Fruit fly (Drosophila melanogaster) whole organism, adult: ENCODE data around the gene Vps29.
A peak's percentile ranks its signal among the peaks of the same experiment; 100 is the strongest.

Source experiments
- CG11617 ChIP-seq: fragments of 200-800 bp; sonication (Bioruptor generic); optimal IDR thresholded peaks from 2 replicates; lab custom pipeline; 2017; ENCODE audit warnings: mild to moderate bottlenecking, missing biosample characterization, missing genetic modification reagents, missing genetic modification characterization
- CG12768 ChIP-seq: fragments of 200-800 bp; sonication (Bioruptor generic); optimal IDR thresholded peaks from 2 replicates; lab custom pipeline; 2017; ENCODE audit warnings: missing biosample characterization, missing genetic modification characterization, mild to moderate bottlenecking, moderate library complexity, missing genetic modification reagents
- CG14711 ChIP-seq: fragments of 200-800 bp; sonication (Bioruptor generic); optimal IDR thresholded peaks from 2 replicates; lab custom pipeline; 2018; ENCODE audit warnings: missing biosample characterization, mild to moderate bottlenecking, missing genetic modification characterization, moderate library complexity
- CG1620 ChIP-seq: fragments of 200-800 bp; sonication (Bioruptor generic); optimal IDR thresholded peaks from 2 replicates; lab custom pipeline; 2016; ENCODE audit warnings: missing biosample characterization, missing genetic modification characterization
- CG33017 ChIP-seq: fragments of 200-800 bp; sonication (Bioruptor generic); optimal IDR thresholded peaks from 2 replicates; lab custom pipeline; 2018; ENCODE audit warnings: missing biosample characterization, mild to moderate bottlenecking, missing genetic modification characterization, moderate library complexity
- CG5204 ChIP-seq: fragments of 200-800 bp; sonication (Bioruptor generic); optimal IDR thresholded peaks from 2 replicates; lab custom pipeline; 2016; ENCODE audit warnings: missing biosample characterization, missing genetic modification characterization
- CG7045 ChIP-seq: fragments of 200-800 bp; sonication (Bioruptor generic); optimal IDR thresholded peaks from 2 replicates; lab custom pipeline; 2017; ENCODE audit warnings: missing biosample characterization, mild to moderate bottlenecking, missing genetic modification characterization
- CG7101 ChIP-seq: fragments of 200-800 bp; sonication (Bioruptor generic); optimal IDR thresholded peaks from 2 replicates; lab custom pipeline; 2018; ENCODE audit warnings: missing biosample characterization, mild to moderate bottlenecking, missing genetic modification characterization, moderate library complexity
- Clk ChIP-seq: fragments of 200-800 bp; sonication (Bioruptor generic); optimal IDR thresholded peaks from 2 replicates; lab custom pipeline; 2017; ENCODE audit warnings: missing biosample characterization, missing genetic modification characterization
- Crg-1 ChIP-seq: fragments of 200-800 bp; sonication (Bioruptor generic); optimal IDR thresholded peaks from 2 replicates; lab custom pipeline; 2016; ENCODE audit warnings: missing biosample characterization, missing genetic modification characterization
- Hr96 ChIP-seq: fragments of 200-800 bp; sonication (Bioruptor generic); optimal IDR thresholded peaks from 2 replicates; lab custom pipeline; 2016; ENCODE audit warnings: missing biosample characterization, missing genetic modification characterization
- Mnt ChIP-seq: fragments of 200-800 bp; sonication (Bioruptor generic); optimal IDR thresholded peaks from 2 replicates; lab custom pipeline; 2016; ENCODE audit warnings: missing biosample characterization, mild to moderate bottlenecking, missing genetic modification characterization
- bab1 ChIP-seq: fragments of 200-800 bp; sonication (Bioruptor generic); optimal IDR thresholded peaks from 3 replicates; lab custom pipeline; 2019; ENCODE audit warnings: missing biosample characterization, mild to moderate bottlenecking, missing genetic modification characterization, moderate library complexity
- cic ChIP-seq: fragments of 200-800 bp; sonication (Bioruptor generic); optimal IDR thresholded peaks from 2 replicates; lab custom pipeline; 2017; ENCODE audit warnings: missing biosample characterization, mild to moderate bottlenecking, missing genetic modification characterization, moderate library complexity
- cnc ChIP-seq, 2 experiments: fragments of >200 bp; optimal IDR thresholded peaks; 2 replicates each; lab custom pipeline; 2017
- kay ChIP-seq: fragments of 200-800 bp; sonication (Bioruptor generic); peaks from one replicate; lab custom pipeline; 2016; ENCODE audit warnings: missing biosample characterization, missing genetic modification characterization, borderline replicate concordance
- ovo ChIP-seq: fragments of 200-800 bp; sonication (Bioruptor generic); optimal IDR thresholded peaks from 2 replicates; lab custom pipeline; 2016; ENCODE audit warnings: missing biosample characterization, missing genetic modification characterization
- pad ChIP-seq: fragments of 200-800 bp; sonication (Bioruptor generic); optimal IDR thresholded peaks from 3 replicates; lab custom pipeline; 2017; ENCODE audit warnings: missing biosample characterization, missing genetic modification characterization, mild to moderate bottlenecking, moderate library complexity, missing genetic modification reagents
- tj ChIP-seq: fragments of 200-800 bp; sonication (Bioruptor generic); optimal IDR thresholded peaks from 3 replicates; lab custom pipeline; 2017; ENCODE audit warnings: missing biosample characterization, mild to moderate bottlenecking, missing genetic modification characterization, moderate library complexity
- toe ChIP-seq: fragments of 200-800 bp; sonication (Bioruptor generic); optimal IDR thresholded peaks from 2 replicates; lab custom pipeline; 2016; ENCODE audit warnings: missing biosample characterization, missing genetic modification characterization

Gene Vps29

dm6 chr2L:1150554-1150953 lies at the start of gene Vps29, which contains the start of gene Tfb4:
Gene Vps29, plus strand, starts transcription at chr2L:1150766.
Gene Tfb4, minus strand, starts transcription at chr2L:1150677.
- no peak for TF ChIP-seq kay (GFP tag; lab: Kevin White, UChicago)
- no peak for TF ChIP-seq toe (GFP tag; lab: Kevin White, UChicago)
- peak; percentile 62 for TF ChIP-seq CG7101 (tag; lab: Kevin White, UChicago)
- TF ChIP-seq CG1620 (GFP tag; lab: Kevin White, UChicago), result peak; percentile 40
- TF ChIP-seq bab1, result peak; percentile 73
- TF ChIP-seq CG12768 (GFP tag; lab: Kevin White, UChicago), result no peak
- TF ChIP-seq Mnt (GFP tag; lab: Kevin White, UChicago), result peak; percentile 47
- peak; percentile 14 for TF ChIP-seq ovo (GFP tag; lab: Kevin White, UChicago)
- peak; percentile 52 for TF ChIP-seq CG14711 (tag; lab: Kevin White, UChicago)
- TF ChIP-seq cic (GFP tag; lab: Kevin White, UChicago), result peak; percentile 27
- TF ChIP-seq CG33017 (tag; lab: Kevin White, UChicago), result peak; percentile 14
- no peak for TF ChIP-seq pad
- peak; percentile 62 for TF ChIP-seq Hr96 (GFP tag; lab: Kevin White, UChicago)
- no peak for TF ChIP-seq Clk (GFP tag; lab: Kevin White, UChicago)
- TF ChIP-seq CG11617 (GFP tag; lab: Kevin White, UChicago), result peak; percentile 36
- peak; percentile 19 for TF ChIP-seq tj (GFP tag; lab: Kevin White, UChicago)
- TF ChIP-seq CG5204 (GFP tag; lab: Kevin White, UChicago), result no peak
- peak; percentile 48 for TF ChIP-seq Crg-1 (GFP tag; lab: Kevin White, UChicago)
- no peak for TF ChIP-seq cnc (optimal IDR thresholded peaks at IDR 0.05; lab: Kevin White, UChicago)
- no peak for TF ChIP-seq CG7045 (GFP tag; lab: Kevin White, UChicago)

DNA sequence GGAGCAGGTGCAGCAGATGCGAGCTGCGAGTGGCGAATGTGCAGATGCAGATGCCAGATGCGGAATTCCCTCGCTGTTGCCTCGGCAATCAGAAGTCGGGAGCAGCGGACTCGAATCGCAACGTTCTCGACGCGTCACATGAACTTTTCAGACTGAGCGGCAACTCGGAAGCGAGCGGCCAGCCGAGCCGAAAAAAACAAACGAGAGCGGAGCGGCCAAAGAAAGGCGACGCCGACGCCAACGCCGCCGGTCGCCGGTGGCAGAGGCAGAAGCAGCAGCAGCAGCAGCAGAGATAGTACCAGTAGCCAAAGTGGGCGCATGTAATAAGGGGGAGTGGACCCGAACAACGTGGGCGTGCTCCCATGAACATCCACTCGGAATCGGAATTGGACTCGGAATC lies 48.2 kb upstream of the Vps29 start, which contains the start of gene CG4629:
CG4629 (minus strand) TSS at position 156 of the 400 bp plus-strand sequence.
- peak; percentile 6 for TF ChIP-seq tj (GFP tag; lab: Kevin White, UChicago)
- no peak for TF ChIP-seq CG7045 (GFP tag; lab: Kevin White, UChicago)
- TF ChIP-seq cic (GFP tag; lab: Kevin White, UChicago), result peak; percentile 33
- peak; percentile 6 for TF ChIP-seq Hr96 (GFP tag; lab: Kevin White, UChicago)
- TF ChIP-seq CG5204 (GFP tag; lab: Kevin White, UChicago), result no peak
- peak; percentile 44 for TF ChIP-seq CG12768 (GFP tag; lab: Kevin White, UChicago)
- TF ChIP-seq Clk (GFP tag; lab: Kevin White, UChicago), result no peak
- TF ChIP-seq cnc (optimal IDR thresholded peaks at IDR 0.05; lab: Kevin White, UChicago), result no peak
- TF ChIP-seq CG1620 (GFP tag; lab: Kevin White, UChicago), result no peak
- TF ChIP-seq CG7101 (tag; lab: Kevin White, UChicago), result no peak
- peak; percentile 2 for TF ChIP-seq CG11617 (GFP tag; lab: Kevin White, UChicago)
- no peak for TF ChIP-seq ovo (GFP tag; lab: Kevin White, UChicago)
- peak; percentile 70 for TF ChIP-seq pad
- no peak for TF ChIP-seq bab1
- TF ChIP-seq toe (GFP tag; lab: Kevin White, UChicago), result no peak
- TF ChIP-seq Crg-1 (GFP tag; lab: Kevin White, UChicago), result no peak
- peak; percentile 29 for TF ChIP-seq CG33017 (tag; lab: Kevin White, UChicago)
- TF ChIP-seq Mnt (GFP tag; lab: Kevin White, UChicago), result peak; percentile 72

DNA sequence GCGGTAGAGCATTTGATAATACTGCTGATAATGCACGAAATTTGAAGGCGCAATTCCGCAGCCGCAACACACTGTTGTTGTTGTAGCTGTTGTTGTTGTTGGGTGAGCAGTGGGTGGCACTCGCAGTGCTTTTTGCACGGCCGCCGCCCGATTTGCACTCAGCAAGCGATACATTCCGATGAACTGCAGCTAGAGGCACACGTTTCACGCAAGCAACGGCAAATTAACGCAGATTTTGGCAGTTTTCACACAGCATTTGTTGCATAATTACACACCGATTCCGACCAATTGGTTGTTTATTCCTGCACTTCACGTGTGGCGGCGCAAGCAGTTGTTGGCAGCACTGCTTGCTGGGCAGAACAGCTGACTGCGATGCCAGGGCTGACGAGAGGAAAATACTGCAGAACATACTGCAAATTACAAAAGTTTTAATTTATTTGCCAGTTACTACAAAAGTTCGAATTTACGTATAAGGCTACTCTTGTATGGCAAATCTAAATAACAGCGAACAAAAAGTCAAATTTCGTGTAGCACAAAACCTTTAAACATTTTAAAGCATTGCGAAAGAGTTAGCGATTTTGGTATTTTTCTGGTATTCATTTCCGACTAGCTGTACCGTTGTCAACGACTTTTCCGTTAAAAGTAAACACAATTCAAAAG lies 42.4 kb upstream of the Vps29 start, which contains the start of the genes PolrMT and CG14339:
PolrMT (minus strand) TSS at position 345 of the 660 bp plus-strand sequence.
CG14339 (plus strand) TSS at position 512 of the 660 bp plus-strand sequence.
- TF ChIP-seq CG12768 (GFP tag; lab: Kevin White, UChicago), result peak; percentile 21
- peak; percentile 45 for TF ChIP-seq bab1
- TF ChIP-seq Mnt (GFP tag; lab: Kevin White, UChicago), result peak; percentile 97
- no peak for TF ChIP-seq CG5204 (GFP tag; lab: Kevin White, UChicago)
- TF ChIP-seq CG1620 (GFP tag; lab: Kevin White, UChicago), result no peak
- TF ChIP-seq cic (GFP tag; lab: Kevin White, UChicago), result peak; percentile 42
- TF ChIP-seq kay (GFP tag; lab: Kevin White, UChicago), result no peak
- no peak for TF ChIP-seq Clk (GFP tag; lab: Kevin White, UChicago)
- TF ChIP-seq Crg-1 (GFP tag; lab: Kevin White, UChicago), result peak; percentile 45
- TF ChIP-seq ovo (GFP tag; lab: Kevin White, UChicago), result peak; percentile 1
- peak; percentile 94 for TF ChIP-seq tj (GFP tag; lab: Kevin White, UChicago)
- TF ChIP-seq CG11617 (GFP tag; lab: Kevin White, UChicago), result peak; percentile 45
- peak; percentile 9 for TF ChIP-seq CG33017 (tag; lab: Kevin White, UChicago)
- TF ChIP-seq toe (GFP tag; lab: Kevin White, UChicago), result no peak

DNA sequence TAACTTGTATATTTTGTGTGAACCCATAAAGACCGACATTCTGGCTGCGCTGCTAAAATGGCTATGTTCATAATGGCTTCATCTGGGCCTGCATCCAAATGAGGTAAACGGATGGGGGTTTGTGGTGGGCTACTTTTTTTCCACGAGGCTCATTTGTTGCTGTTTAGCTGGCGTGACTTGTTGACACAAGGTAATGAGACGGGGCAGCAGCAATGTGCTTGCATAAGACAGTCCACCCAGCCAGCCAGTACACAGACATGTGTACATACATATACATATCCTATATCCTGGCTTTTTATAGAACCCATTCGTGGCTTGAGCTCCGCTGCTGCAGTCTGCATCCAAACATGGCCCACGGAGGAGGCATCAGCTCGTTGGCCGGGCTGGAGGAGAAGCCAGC lies 37.9 kb upstream of the Vps29 start, which contains the start of gene CG14340:
CG14340 (plus strand) TSS at position 301 of the 400 bp plus-strand sequence.
- TF ChIP-seq CG14711 (tag; lab: Kevin White, UChicago) (no peak), kay (GFP tag; lab: Kevin White, UChicago) (no peak), cic (GFP tag; lab: Kevin White, UChicago) (no peak), tj (GFP tag; lab: Kevin White, UChicago) (no peak), toe (GFP tag; lab: Kevin White, UChicago) (no peak), cnc (optimal IDR thresholded peaks at IDR 0.05; lab: Kevin White, UChicago) (no peak), CG11617 (GFP tag; lab: Kevin White, UChicago) (no peak)

DNA sequence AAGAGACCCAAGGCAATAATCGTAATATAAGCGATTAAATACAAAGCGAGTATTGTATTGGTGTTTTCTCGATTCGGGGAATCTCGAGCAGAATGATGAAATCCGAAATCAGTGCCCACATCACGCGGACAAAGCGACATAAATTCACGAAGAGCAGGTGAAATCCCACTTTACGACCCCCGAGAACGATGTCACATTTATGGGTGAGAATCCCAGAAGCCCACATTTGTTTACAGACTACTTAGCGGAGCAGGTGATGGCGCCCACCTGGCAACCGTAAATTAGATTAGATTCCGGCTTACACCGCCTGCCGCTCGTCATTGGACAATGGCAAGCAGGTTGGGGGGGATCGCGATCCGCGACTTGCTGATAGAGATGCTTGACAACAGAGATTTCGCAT lies 36.3 kb upstream of the Vps29 start:
- TF ChIP-seq CG12768 (GFP tag; lab: Kevin White, UChicago) (peak; percentile 6), Mnt (GFP tag; lab: Kevin White, UChicago) (peak; percentile 2), CG33017 (tag; lab: Kevin White, UChicago) (peak; percentile 9), Clk (GFP tag; lab: Kevin White, UChicago) (peak; percentile 49), CG14711 (tag; lab: Kevin White, UChicago) (no peak), cic (GFP tag; lab: Kevin White, UChicago) (peak; percentile 45), kay (GFP tag; lab: Kevin White, UChicago) (no peak), CG7045 (GFP tag; lab: Kevin White, UChicago) (no peak), ovo (GFP tag; lab: Kevin White, UChicago) (peak; percentile 1), tj (GFP tag; lab: Kevin White, UChicago) (peak; percentile 8)
